Fruit fly (Drosophila melanogaster) whole organism, prepupa: Measurements from ENCODE around the gene CCHa1.

Experiments
- Blimp-1 ChIP-seq: fragments of 200-800 bp; sonication (Bioruptor generic); optimal IDR thresholded peaks from 3 replicates; lab custom pipeline; 2017; ENCODE audit warnings: missing biosample characterization, missing genetic modification characterization, mild to moderate bottlenecking, moderate library complexity, missing genetic modification reagents
- CG10631 ChIP-seq: fragments of 200-800 bp; sonication (Bioruptor generic); optimal IDR thresholded peaks from 2 replicates; lab custom pipeline; 2016; ENCODE audit warnings: missing biosample characterization, missing genetic modification characterization
- CG11294 ChIP-seq: fragments of 200-800 bp; sonication (Bioruptor generic); IDR thresholded peaks from 2 replicates; pipeline ENCODE4 v1.3.6; 2022; ENCODE audit warnings: missing biosample characterization, missing genetic modification characterization
- CG11902 ChIP-seq: fragments of 200-800 bp; sonication (Bioruptor generic); optimal IDR thresholded peaks from 3 replicates; lab custom pipeline; 2016; ENCODE audit warnings: missing biosample characterization, missing genetic modification characterization
- CG3032 ChIP-seq: fragments of 200-800 bp; optimal IDR thresholded peaks from 2 replicates; lab custom pipeline; 2019; ENCODE audit warnings: missing biosample characterization, mild to moderate bottlenecking, missing genetic modification characterization, moderate library complexity
- CG31627 ChIP-seq: fragments of 200-800 bp; sonication (Bioruptor generic); optimal IDR thresholded peaks from 3 replicates; lab custom pipeline; 2016; ENCODE audit warnings: missing biosample characterization, missing genetic modification characterization
- CG32006 ChIP-seq: fragments of 200-800 bp; sonication (Bioruptor generic); optimal IDR thresholded peaks from 3 replicates; lab custom pipeline; 2017; ENCODE audit warnings: missing biosample characterization, mild to moderate bottlenecking, missing genetic modification characterization
- CG4318 ChIP-seq: fragments of 200-800 bp; sonication (Bioruptor generic); optimal IDR thresholded peaks from 3 replicates; lab custom pipeline; 2017; ENCODE audit warnings: missing biosample characterization, mild to moderate bottlenecking, missing genetic modification characterization
- CG6163 ChIP-seq: fragments of 200-800 bp; sonication (Bioruptor generic); IDR thresholded peaks from 3 replicates; pipeline ENCODE4 v1.3.6; 2022; ENCODE audit warnings: missing biosample characterization, missing genetic modification characterization
- CG6276 ChIP-seq: fragments of 200-800 bp; sonication (Bioruptor generic); optimal IDR thresholded peaks from 2 replicates; lab custom pipeline; 2017; ENCODE audit warnings: missing biosample characterization, mild to moderate bottlenecking, missing genetic modification characterization
- CG6792 ChIP-seq: fragments of 200-800 bp; sonication (Bioruptor generic); optimal IDR thresholded peaks from 3 replicates; lab custom pipeline; 2016; ENCODE audit warnings: missing biosample characterization, missing genetic modification characterization
- CG6808 ChIP-seq: fragments of 200-800 bp; sonication (Bioruptor generic); optimal IDR thresholded peaks from 3 replicates; lab custom pipeline; 2017; ENCODE audit warnings: missing biosample characterization, missing genetic modification characterization, mild to moderate bottlenecking, moderate library complexity, missing genetic modification reagents
- CG7368 ChIP-seq: fragments of 200-800 bp; sonication (Bioruptor generic); optimal IDR thresholded peaks from 3 replicates; lab custom pipeline; 2016; ENCODE audit warnings: missing biosample characterization, missing genetic modification characterization
- CG8119 ChIP-seq: fragments of 200-800 bp; sonication (Bioruptor generic); IDR thresholded peaks from 3 replicates; pipeline ENCODE4 v1.3.6; 2022; ENCODE audit warnings: missing biosample characterization, missing genetic modification characterization
- CG8632 ChIP-seq: fragments of 200-800 bp; sonication (Bioruptor generic); optimal IDR thresholded peaks from 3 replicates; lab custom pipeline; 2016; ENCODE audit warnings: missing biosample characterization, missing genetic modification characterization
- CG9139 ChIP-seq: fragments of 200-800 bp; sonication (Bioruptor generic); optimal IDR thresholded peaks from 3 replicates; lab custom pipeline; 2017; ENCODE audit warnings: missing biosample characterization, mild to moderate bottlenecking, missing genetic modification characterization
- Eip75B ChIP-seq: fragments of 200-800 bp; sonication (Bioruptor generic); optimal IDR thresholded peaks from 3 replicates; lab custom pipeline; 2016; ENCODE audit warnings: missing biosample characterization, missing genetic modification characterization
- Eip93F ChIP-seq: fragments of 200-800 bp; sonication (Bioruptor generic); optimal IDR thresholded peaks from 2 replicates; lab custom pipeline; 2016; ENCODE audit warnings: missing biosample characterization, mild to moderate bottlenecking, missing genetic modification characterization
- Ets21C ChIP-seq: fragments of 200-800 bp; sonication (Bioruptor generic); optimal IDR thresholded peaks from 3 replicates; lab custom pipeline; 2016; ENCODE audit warnings: missing biosample characterization, missing genetic modification characterization
- Ets96B ChIP-seq: fragments of 200-800 bp; optimal IDR thresholded peaks from 2 replicates; lab custom pipeline; 2019; ENCODE audit warnings: missing biosample characterization, mild to moderate bottlenecking, missing genetic modification characterization, moderate library complexity
- Gug ChIP-seq: fragments of 200-800 bp; sonication (Bioruptor generic); IDR thresholded peaks from 2 replicates; pipeline ENCODE4 v1.3.6; 2022; ENCODE audit warnings: missing biosample characterization, missing genetic modification characterization
- Hr38 ChIP-seq: sonication (Bioruptor generic); optimal IDR thresholded peaks from 2 replicates; lab custom pipeline; 2016; ENCODE audit warnings: missing biosample characterization, missing genetic modification characterization
- Hr39 ChIP-seq: fragments of 200-800 bp; sonication (Bioruptor generic); optimal IDR thresholded peaks from 2 replicates; lab custom pipeline; 2016; ENCODE audit warnings: missing biosample characterization, missing genetic modification characterization
- Lpt ChIP-seq: fragments of 200-800 bp; sonication (Bioruptor generic); optimal IDR thresholded peaks from 3 replicates; lab custom pipeline; 2016; ENCODE audit warnings: missing biosample characterization, missing genetic modification characterization
- Met ChIP-seq: fragments of 200-800 bp; sonication (Bioruptor generic); optimal IDR thresholded peaks from 3 replicates; lab custom pipeline; 2016; ENCODE audit warnings: missing biosample characterization, missing genetic modification characterization
- OdsH ChIP-seq: fragments of 200-800 bp; sonication (Bioruptor generic); optimal IDR thresholded peaks from 3 replicates; lab custom pipeline; 2016; ENCODE audit warnings: missing biosample characterization, missing genetic modification characterization
- Smox ChIP-seq: fragments of 200-800 bp; sonication (Bioruptor generic); optimal IDR thresholded peaks from 3 replicates; lab custom pipeline; 2016; ENCODE audit warnings: missing biosample characterization, missing genetic modification characterization
- Sox102F ChIP-seq: fragments of 200-800 bp; sonication (Bioruptor generic); optimal IDR thresholded peaks from 2 replicates; lab custom pipeline; 2016; ENCODE audit warnings: missing biosample characterization, mild to moderate bottlenecking, missing genetic modification characterization
- Sox14 ChIP-seq: fragments of 200-800 bp; sonication (Bioruptor generic); optimal IDR thresholded peaks from 3 replicates; lab custom pipeline; 2016; ENCODE audit warnings: missing biosample characterization, missing genetic modification characterization
- Sox15 ChIP-seq: fragments of 200-800 bp; sonication (Bioruptor generic); optimal IDR thresholded peaks from 3 replicates; lab custom pipeline; 2016; ENCODE audit warnings: missing biosample characterization, missing genetic modification characterization
- cyc ChIP-seq: fragments of 200-800 bp; sonication (Bioruptor generic); optimal IDR thresholded peaks from 3 replicates; lab custom pipeline; 2016; ENCODE audit warnings: missing biosample characterization, missing genetic modification characterization
- dac ChIP-seq: fragments of 200-800 bp; sonication (Bioruptor generic); optimal IDR thresholded peaks from 2 replicates; lab custom pipeline; 2017; ENCODE audit warnings: missing biosample characterization, mild to moderate bottlenecking, missing genetic modification characterization
- eg ChIP-seq: fragments of 200-800 bp; sonication (Bioruptor generic); IDR thresholded peaks from 3 replicates; pipeline ENCODE4 v1.3.6; 2022; ENCODE audit warnings: missing biosample characterization, missing genetic modification characterization
- esn ChIP-seq: fragments of 200-800 bp; sonication (Bioruptor generic); optimal IDR thresholded peaks from 2 replicates; lab custom pipeline; 2016; ENCODE audit warnings: missing biosample characterization, mild to moderate bottlenecking, missing genetic modification characterization, moderate library complexity
- fd59A ChIP-seq: fragments of 200-800 bp; sonication (Bioruptor generic); optimal IDR thresholded peaks from 2 replicates; lab custom pipeline; 2017; ENCODE audit warnings: missing biosample characterization, mild to moderate bottlenecking, missing genetic modification characterization, missing genetic modification reagents
- fd85E ChIP-seq: fragments of 200-800 bp; sonication (Bioruptor generic); optimal IDR thresholded peaks from 3 replicates; lab custom pipeline; 2016; ENCODE audit warnings: missing biosample characterization, missing genetic modification characterization
- fkh ChIP-seq: fragments of 200-800 bp; sonication (Bioruptor generic); optimal IDR thresholded peaks from 3 replicates; lab custom pipeline; 2017; ENCODE audit warnings: missing biosample characterization, mild to moderate bottlenecking, missing genetic modification characterization, moderate library complexity
- lz ChIP-seq: fragments of 200-800 bp; sonication (Bioruptor generic); optimal IDR thresholded peaks from 3 replicates; lab custom pipeline; 2016; ENCODE audit warnings: missing biosample characterization, missing genetic modification characterization
- salr ChIP-seq, 2 experiments: fragments of 200-800 bp; sonication (Bioruptor generic); optimal IDR thresholded peaks; 3 replicates each; lab custom pipeline; 2016 to 2018; ENCODE audit warnings: missing biosample characterization in 2 of 2, missing genetic modification characterization in 2 of 2, mild to moderate bottlenecking in 1 of 2
- ss ChIP-seq, 2 experiments: fragments of 200-800 bp; sonication (Bioruptor generic); optimal IDR thresholded peaks; 2 replicates in 1 of 2; 3 replicates in 1 of 2; lab custom pipeline; 2017 to 2018; ENCODE audit warnings: mild to moderate bottlenecking in 2 of 2, missing biosample characterization in 2 of 2, missing genetic modification characterization in 2 of 2, moderate library complexity in 1 of 2
- topi ChIP-seq: fragments of 200-800 bp; sonication (Bioruptor generic); optimal IDR thresholded peaks from 3 replicates; lab custom pipeline; 2016; ENCODE audit warnings: missing biosample characterization, missing genetic modification characterization

The CCHa1 gene

dm6 chr3R:14053037-14053808 is 43.4 kb downstream of the CCHa1 start (continued):
- TF ChIP-seq OdsH (GFP tag; lab: Kevin White, UChicago) (peak; percentile 95), fd59A (GFP tag; lab: Kevin White, UChicago) (peak; percentile 91), lz (GFP tag; lab: Kevin White, UChicago) (peak; percentile 82), Eip93F (peak; percentile 87), CG6792 (GFP tag; lab: Kevin White, UChicago) (peak; percentile 92), CG31627 (GFP tag; lab: Kevin White, UChicago) (peak; percentile 80), Sox15 (GFP tag; lab: Kevin White, UChicago) (peak; percentile 85), topi (GFP tag; lab: Kevin White, UChicago) (peak; percentile 86), Hr38 (GFP tag; lab: Kevin White, UChicago) (no peak), salr (GFP tag; optimal IDR thresholded peaks at IDR 0.05; lab: Kevin White, UChicago) (peak; percentile 82 to 87), dac (GFP tag; lab: Kevin White, UChicago) (peak; percentile 90), Lpt (peak; percentile 91), CG11902 (peak; percentile 91), Ets21C (GFP tag; lab: Kevin White, UChicago) (peak; percentile 70), Eip75B (GFP tag; lab: Kevin White, UChicago) (peak; percentile 78), fd85E (GFP tag; lab: Kevin White, UChicago) (peak; percentile 72), Blimp-1 (GFP tag; lab: Kevin White, UChicago) (peak; percentile 78), CG8119 (GFP tag; lab: Robert Waterston, UW) (peak; percentile 96), cyc (GFP tag; lab: Kevin White, UChicago) (peak; percentile 81), fkh (peak; percentile 71), ss (GFP tag; optimal IDR thresholded peaks at IDR 0.05; lab: Kevin White, UChicago) (peak; percentile 88 to 90), CG8632 (GFP tag; lab: Kevin White, UChicago) (peak; percentile 94), Sox14 (GFP tag; lab: Kevin White, UChicago) (peak; percentile 80), CG6276 (GFP tag; lab: Kevin White, UChicago) (peak; percentile 95), esn (GFP tag; lab: Kevin White, UChicago) (peak; percentile 89), eg (GFP tag; lab: Robert Waterston, UW) (peak; percentile 97), Met (peak; percentile 85), CG32006 (GFP tag; lab: Kevin White, UChicago) (peak; percentile 97), Ets96B (tag; lab: Kevin White, UChicago) (peak; percentile 95), Hr39 (GFP tag; lab: Kevin White, UChicago) (peak; percentile 74), CG6808 (GFP tag; lab: Kevin White, UChicago) (peak; percentile 91), CG7368 (GFP tag; lab: Kevin White, UChicago) (peak; percentile 86), CG3032 (tag; lab: Kevin White, UChicago) (peak; percentile 94), CG11294 (GFP tag; lab: Robert Waterston, UW) (peak; percentile 92), CG6163 (peak; percentile 98), Gug (peak; percentile 95), Sox102F (GFP tag; lab: Kevin White, UChicago) (peak; percentile 84), CG9139 (peak; percentile 88), CG4318 (GFP tag; lab: Kevin White, UChicago) (peak; percentile 95), Smox (GFP tag; lab: Kevin White, UChicago) (peak; percentile 81), CG10631 (GFP tag; lab: Kevin White, UChicago) (peak; percentile 94)
- TF ChIP-seq, all 60 proteins: peak for 59
